Worm (Caenorhabditis elegans) whole organism, L1 larva: ENCODE results near the gene F08H9.3.

Experiments
- aly-2 ChIP-seq: fragments of 150-350 bp; optimal IDR thresholded peaks from 2 replicates; lab custom pipeline; 2014; ENCODE audit warnings: missing biosample characterization, missing genetic modification characterization
- ama-1 ChIP-seq: fragments of 150-350 bp; optimal IDR thresholded peaks from 2 replicates; lab custom pipeline; 2014
- ceh-63 ChIP-seq: fragments of 200-800 bp; sonication (Bioruptor generic); optimal IDR thresholded peaks from 2 replicates; lab custom pipeline; 2018; ENCODE audit warnings: mild to moderate bottlenecking, missing genetic modification characterization, missing compliant biosample characterization
- ceh-88 ChIP-seq: fragments of 200-800 bp; sonication (Bioruptor generic); IDR thresholded peaks from 2 replicates; pipeline ENCODE4 v1.3.6; 2022; ENCODE audit warnings: missing genetic modification characterization, missing compliant biosample characterization
- dsc-1 ChIP-seq: sonication (generic microtip); optimal IDR thresholded peaks from 2 replicates; lab custom pipeline; 2016; ENCODE audit warnings: mild to moderate bottlenecking, missing genetic modification characterization, missing compliant biosample characterization
- egl-27 ChIP-seq, 2 experiments: fragments of 150-350 bp in 1 of 2; sonication (generic microtip); optimal IDR thresholded peaks; 3 replicates each; lab custom pipeline; 2017 to 2018; ENCODE audit warnings: missing biosample characterization in 2 of 2, missing genetic modification characterization in 2 of 2, missing genetic modification reagents in 2 of 2
- lin-13 ChIP-seq: fragments of 150-350 bp; optimal IDR thresholded peaks from 2 replicates; lab custom pipeline; 2014; ENCODE audit warnings: missing biosample characterization, missing genetic modification reagents, missing genetic modification characterization
- lin-15B ChIP-seq: fragments of 150-350 bp; sonication (generic microtip); optimal IDR thresholded peaks from 3 replicates; lab custom pipeline; 2014; ENCODE audit warnings: missing biosample characterization, missing genetic modification characterization
- lin-39 ChIP-seq: fragments of 150-350 bp; optimal IDR thresholded peaks from 2 replicates; lab custom pipeline; 2014; ENCODE audit warnings: missing biosample characterization, missing genetic modification reagents, missing genetic modification characterization
- nhr-71 ChIP-seq: sonication (generic microtip); optimal IDR thresholded peaks from 2 replicates; lab custom pipeline; 2016; ENCODE audit warnings: mild to moderate bottlenecking, missing genetic modification characterization, moderate library complexity, missing compliant biosample characterization
- nhr-90 ChIP-seq: sonication (generic microtip); optimal IDR thresholded peaks from 2 replicates; lab custom pipeline; 2016; ENCODE audit warnings: mild to moderate bottlenecking, missing genetic modification characterization, missing compliant biosample characterization; ENCODE audit not compliant: poor library complexity
- pqm-1 ChIP-seq: sonication (generic microtip); optimal IDR thresholded peaks from 3 replicates; lab custom pipeline; 2017; ENCODE audit warnings: missing biosample characterization, missing genetic modification characterization
- swsn-7 ChIP-seq: sonication (generic microtip); optimal IDR thresholded peaks from 2 replicates; lab custom pipeline; 2016; ENCODE audit warnings: missing genetic modification characterization, missing compliant biosample characterization

ce11 chrV:14428865-14429264 is 34.3 kb downstream of the F08H9.3 start, which contains the start of gene F23B12.1:
- TF ChIP-seq ama-1 (lab: Kevin White, UChicago) (no peak), nhr-90 (tag; lab: Kevin White, UChicago) (no peak), nhr-71 (tag; lab: Kevin White, UChicago) (no peak), swsn-7 (no peak), ceh-63 (GFP tag; lab: Kevin White, UChicago) (no peak), lin-39 (tag; lab: Kevin White, UChicago) (no peak), lin-15B (no peak), ceh-88 (no peak), pqm-1 (tag; lab: Kevin White, UChicago) (no peak), aly-2 (tag; lab: Kevin White, UChicago) (no peak), egl-27 (tag; optimal IDR thresholded peaks at IDR 0.05; lab: Kevin White, UChicago) (no peak), dsc-1 (no peak), lin-13 (GFP tag; lab: Kevin White, UChicago) (no peak)
